Fruit fly (Drosophila melanogaster) whole organism, embryonic: ENCODE data around the gene mop.
A peak's percentile ranks its signal among the peaks of the same experiment; 100 is the strongest.

Experiments used
- Awh ChIP-seq: fragments of 200-800 bp; sonication (Bioruptor generic); IDR thresholded peaks from 2 replicates; pipeline ENCODE4, ENCODE4 v1.3.6; 2022; ENCODE audit warnings: missing biosample characterization, missing genetic modification characterization
- Bgb ChIP-seq: fragments of 200-800 bp; sonication (Bioruptor generic); IDR thresholded peaks from 2 replicates; pipeline ENCODE4 v1.3.6; 2022; ENCODE audit warnings: missing biosample characterization, missing genetic modification characterization; ENCODE audit not compliant: partially characterized antibody
- CG10321 ChIP-seq: fragments of 200-800 bp; sonication (Bioruptor generic); IDR thresholded peaks from 2 replicates; pipeline ENCODE4 v1.3.6; 2022; ENCODE audit warnings: missing biosample characterization, missing genetic modification characterization
- CG10654 ChIP-seq: fragments of 200-800 bp; sonication (Bioruptor generic); optimal IDR thresholded peaks from 2 replicates; lab custom pipeline; 2016; ENCODE audit warnings: missing biosample characterization, missing genetic modification characterization
- CG15269 ChIP-seq: fragments of 200-800 bp; sonication (Bioruptor generic); optimal IDR thresholded peaks from 2 replicates; lab custom pipeline; 2018; ENCODE audit warnings: missing biosample characterization, mild to moderate bottlenecking, missing genetic modification characterization, moderate library complexity
- CG1602 ChIP-seq: fragments of 200-800 bp; sonication (Bioruptor generic); optimal IDR thresholded peaks from 3 replicates; lab custom pipeline; 2016; ENCODE audit warnings: missing biosample characterization, missing genetic modification characterization
- CG16813 ChIP-seq: fragments of 200-800 bp; sonication (Bioruptor generic); IDR thresholded peaks from 3 replicates; pipeline ENCODE4 v1.3.6; 2022; ENCODE audit warnings: missing biosample characterization, missing genetic modification characterization; ENCODE audit not compliant: partially characterized antibody
- CG17186 ChIP-seq: fragments of 200-800 bp; sonication (Bioruptor generic); optimal IDR thresholded peaks from 3 replicates; lab custom pipeline; 2017; ENCODE audit warnings: missing biosample characterization, missing genetic modification reagents, missing genetic modification characterization
- CG17612 ChIP-seq: fragments of 200-800 bp; sonication (Bioruptor generic); IDR thresholded peaks from 2 replicates; pipeline ENCODE4 v1.3.6; 2022; ENCODE audit warnings: missing biosample characterization, missing genetic modification characterization
- CG30403 ChIP-seq: fragments of 200-800 bp; sonication (Bioruptor generic); optimal IDR thresholded peaks from 3 replicates; lab custom pipeline; 2016; ENCODE audit warnings: missing biosample characterization, missing genetic modification characterization
- CG31224 ChIP-seq: fragments of 200-800 bp; sonication (Bioruptor generic); IDR thresholded peaks from 2 replicates; pipeline ENCODE4 v1.3.6; 2022; ENCODE audit warnings: missing biosample characterization, missing genetic modification characterization
- CG31441 ChIP-seq: fragments of 200-800 bp; sonication (Bioruptor generic); IDR thresholded peaks from 2 replicates; pipeline ENCODE4 v1.3.6; 2022; ENCODE audit warnings: missing biosample characterization, missing genetic modification characterization
- CG3163 ChIP-seq: fragments of 200-800 bp; sonication (Bioruptor generic); optimal IDR thresholded peaks from 3 replicates; lab custom pipeline; 2016; ENCODE audit warnings: missing biosample characterization, missing genetic modification characterization
- CG32767 ChIP-seq: fragments of 200-800 bp; sonication (Bioruptor generic); IDR thresholded peaks from 2 replicates; pipeline ENCODE4 v1.3.6; 2022; ENCODE audit warnings: missing biosample characterization, missing genetic modification characterization
- CG3726 ChIP-seq: fragments of 200-800 bp; sonication (Bioruptor generic); IDR thresholded peaks from 3 replicates; pipeline ENCODE4, ENCODE4 v1.3.6; 2022; ENCODE audit warnings: missing biosample characterization, missing genetic modification characterization
- CG3847 ChIP-seq: fragments of 200-800 bp; sonication (Bioruptor generic); IDR thresholded peaks from 2 replicates; pipeline ENCODE4 v1.3.6; 2022; ENCODE audit warnings: missing biosample characterization, missing genetic modification characterization
- CG4360 ChIP-seq: fragments of 200-800 bp; sonication (Bioruptor generic); IDR thresholded peaks from 2 replicates; pipeline ENCODE4 v1.3.6; 2022; ENCODE audit warnings: missing biosample characterization, missing genetic modification characterization
- CG4730 ChIP-seq: fragments of 200-800 bp; sonication (Bioruptor generic); IDR thresholded peaks from 2 replicates; pipeline ENCODE4 v1.3.6; 2022; ENCODE audit warnings: missing biosample characterization, missing genetic modification characterization
- CG5245 ChIP-seq: fragments of 200-800 bp; sonication (Bioruptor generic); optimal IDR thresholded peaks from 3 replicates; lab custom pipeline; 2016; ENCODE audit warnings: missing biosample characterization, missing genetic modification characterization
- CG7745 ChIP-seq: fragments of 200-800 bp; sonication (Bioruptor generic); optimal IDR thresholded peaks from 2 replicates; lab custom pipeline; 2018; ENCODE audit warnings: missing biosample characterization, mild to moderate bottlenecking, missing genetic modification characterization, moderate library complexity
- CG7963 ChIP-seq: fragments of 200-800 bp; sonication (Bioruptor generic); IDR thresholded peaks from 3 replicates; pipeline ENCODE4 v1.3.6; 2022; ENCODE audit warnings: missing biosample characterization, missing genetic modification characterization; ENCODE audit not compliant: partially characterized antibody
- Dek ChIP-seq: fragments of 200-800 bp; sonication (Bioruptor generic); optimal IDR thresholded peaks from 3 replicates; lab custom pipeline; 2019; ENCODE audit warnings: missing biosample characterization, mild to moderate bottlenecking, missing genetic modification characterization, moderate library complexity
- Dp ChIP-seq: fragments of 200-800 bp; sonication (Bioruptor generic); optimal IDR thresholded peaks from 2 replicates; lab custom pipeline; 2018; ENCODE audit warnings: missing biosample characterization, mild to moderate bottlenecking, missing genetic modification characterization, moderate library complexity
- Drgx ChIP-seq: fragments of 200-800 bp; sonication (Bioruptor generic); IDR thresholded peaks from 2 replicates; pipeline ENCODE4 v1.3.6; 2022; ENCODE audit warnings: missing biosample characterization, missing genetic modification characterization
- Fer2 ChIP-seq: fragments of 200-800 bp; sonication (Bioruptor generic); optimal IDR thresholded peaks from 2 replicates; lab custom pipeline; 2018; ENCODE audit warnings: missing biosample characterization, mild to moderate bottlenecking, missing genetic modification characterization, moderate library complexity
- HLH4C ChIP-seq: fragments of 200-800 bp; sonication (Bioruptor generic); IDR thresholded peaks from 3 replicates; pipeline ENCODE4 v1.3.6; 2022; ENCODE audit warnings: missing biosample characterization, missing genetic modification characterization; ENCODE audit not compliant: partially characterized antibody
- HLH54F ChIP-seq: fragments of 200-800 bp; sonication (Bioruptor generic); optimal IDR thresholded peaks from 3 replicates; lab custom pipeline; 2016; ENCODE audit warnings: missing biosample characterization, missing genetic modification characterization
- HmgD ChIP-seq: fragments of 200-800 bp; sonication (Bioruptor generic); optimal IDR thresholded peaks from 3 replicates; lab custom pipeline; 2016; ENCODE audit warnings: missing biosample characterization, missing genetic modification characterization
- Hr51 ChIP-seq, 2 experiments: fragments of 200-800 bp; sonication (Bioruptor generic); optimal IDR thresholded peaks; 2 replicates in 1 of 2; 3 replicates in 1 of 2; lab custom pipeline; 2016 to 2018; ENCODE audit warnings: missing biosample characterization in 2 of 2, missing genetic modification characterization in 2 of 2, mild to moderate bottlenecking in 1 of 2, moderate library complexity in 1 of 2
- Meics ChIP-seq: fragments of 200-800 bp; sonication (Bioruptor generic); optimal IDR thresholded peaks from 2 replicates; lab custom pipeline; 2017; ENCODE audit warnings: missing biosample characterization, mild to moderate bottlenecking, missing genetic modification characterization
- NC2β ChIP-seq: fragments of 200-800 bp; sonication (Bioruptor generic); optimal IDR thresholded peaks from 2 replicates; lab custom pipeline; 2016; ENCODE audit warnings: missing biosample characterization, missing genetic modification characterization
- Six4 ChIP-seq: fragments of 200-800 bp; sonication (Bioruptor generic); optimal IDR thresholded peaks from 2 replicates; lab custom pipeline; 2016; ENCODE audit warnings: missing biosample characterization, missing genetic modification characterization
- Trl ChIP-seq, 3 experiments: fragments of >200 bp in 2 of 3; fragments of 200-800 bp in 1 of 3; sonication (Bioruptor generic) in 1 of 3; optimal IDR thresholded peaks; 2 replicates in 1 of 3; 3 replicates in 2 of 3; lab custom pipeline; 2016 to 2017; ENCODE audit warnings: missing biosample characterization in 1 of 3, missing genetic modification characterization in 1 of 3
- aop ChIP-seq: fragments of 200-800 bp; sonication (Bioruptor generic); IDR thresholded peaks from 2 replicates; pipeline ENCODE4 v1.3.6; 2022; ENCODE audit warnings: missing biosample characterization, missing genetic modification characterization
- cg ChIP-seq: fragments of 200-800 bp; sonication (Bioruptor generic); optimal IDR thresholded peaks from 3 replicates; lab custom pipeline; 2019; ENCODE audit warnings: missing biosample characterization, mild to moderate bottlenecking, missing genetic modification characterization, moderate library complexity
- crc ChIP-seq: fragments of 200-800 bp; sonication (Bioruptor generic); optimal IDR thresholded peaks from 2 replicates; lab custom pipeline; 2016; ENCODE audit warnings: missing biosample characterization, missing genetic modification characterization
- dpn ChIP-seq, 2 experiments: fragments of 200-800 bp; sonication (Bioruptor generic); optimal IDR thresholded peaks; 3 replicates each; lab custom pipeline; 2016; ENCODE audit warnings: missing biosample characterization in 2 of 2, missing genetic modification characterization in 2 of 2
- gce ChIP-seq: fragments of 200-800 bp; sonication (Bioruptor generic); IDR thresholded peaks from 3 replicates; pipeline ENCODE4 v1.3.6; 2022; ENCODE audit warnings: missing biosample characterization, missing genetic modification characterization
- gem ChIP-seq: fragments of 200-800 bp; sonication (Bioruptor generic); optimal IDR thresholded peaks from 2 replicates; lab custom pipeline; 2019; ENCODE audit warnings: missing biosample characterization, mild to moderate bottlenecking, missing genetic modification characterization, moderate library complexity
- kay ChIP-seq: fragments of 200-800 bp; sonication (Bioruptor generic); optimal IDR thresholded peaks from 2 replicates; lab custom pipeline; 2016; ENCODE audit warnings: missing biosample characterization, missing genetic modification characterization
- nmo ChIP-seq: fragments of 200-800 bp; sonication (Bioruptor generic); optimal IDR thresholded peaks from 2 replicates; lab custom pipeline; 2018; ENCODE audit warnings: missing biosample characterization, mild to moderate bottlenecking, missing genetic modification characterization, moderate library complexity
- onecut ChIP-seq: fragments of 200-800 bp; sonication (Bioruptor generic); IDR thresholded peaks from 2 replicates; pipeline ENCODE4 v1.3.6; 2022; ENCODE audit warnings: missing biosample characterization, missing genetic modification characterization
- otp ChIP-seq: fragments of 200-800 bp; sonication (Bioruptor generic); IDR thresholded peaks from 3 replicates; pipeline ENCODE4, ENCODE4 v1.3.6; 2022; ENCODE audit warnings: missing biosample characterization, missing genetic modification characterization
- psq ChIP-seq: fragments of 200-800 bp; sonication (Bioruptor generic); optimal IDR thresholded peaks from 2 replicates; lab custom pipeline; 2017; ENCODE audit warnings: missing biosample characterization, missing genetic modification characterization
- pum ChIP-seq: fragments of 200-800 bp; sonication (Bioruptor generic); optimal IDR thresholded peaks from 2 replicates; lab custom pipeline; 2016; ENCODE audit warnings: missing biosample characterization, missing genetic modification characterization
- shn ChIP-seq: fragments of 200-800 bp; sonication (Bioruptor generic); optimal IDR thresholded peaks from 3 replicates; lab custom pipeline; 2016; ENCODE audit warnings: missing biosample characterization, missing genetic modification characterization
- sim ChIP-seq: fragments of 200-800 bp; sonication (Bioruptor generic); IDR thresholded peaks from 2 replicates; pipeline ENCODE4 v1.3.6; 2022; ENCODE audit warnings: missing biosample characterization, missing genetic modification characterization
- wdn ChIP-seq: fragments of 200-800 bp; sonication (Bioruptor generic); IDR thresholded peaks from 2 replicates; pipeline ENCODE4 v1.3.6; 2022; ENCODE audit warnings: missing biosample characterization, missing genetic modification characterization
- yki ChIP-seq: fragments of >200 bp; optimal IDR thresholded peaks from 3 replicates; lab custom pipeline; 2018
- zfh1 ChIP-seq: fragments of 200-800 bp; sonication (Bioruptor generic); IDR thresholded peaks from 3 replicates; pipeline ENCODE4 v1.3.6; 2022; ENCODE audit warnings: missing biosample characterization, missing genetic modification characterization

mop gene

DNA sequence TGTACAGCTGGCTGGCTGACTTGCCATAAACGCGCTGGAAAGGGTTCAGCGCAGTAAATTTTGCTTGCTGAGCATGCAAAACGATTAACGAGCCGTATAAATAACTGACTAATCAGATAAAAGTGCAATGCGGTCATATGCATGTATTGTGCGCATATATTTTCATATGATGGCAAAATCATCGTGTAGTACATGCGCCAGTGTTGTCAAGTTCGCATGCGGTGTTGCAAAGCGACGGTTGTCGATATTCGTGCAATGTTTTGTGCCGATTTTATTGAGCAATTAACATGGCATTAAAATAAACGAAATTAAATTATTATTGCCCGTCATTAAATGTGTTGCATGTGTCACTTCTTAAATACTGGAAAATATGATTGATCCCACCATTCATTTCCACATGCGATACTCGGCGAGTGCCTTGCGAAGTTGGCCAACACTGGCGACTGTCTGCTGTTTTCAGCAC is 14.2 kb upstream of the mop start (continued):
- TF ChIP-seq CG7745 (no peak), Bgb (GFP tag; lab: Robert Waterston, UW) (peak; percentile 80), HmgD (GFP tag; lab: Kevin White, UChicago) (peak; percentile 88), dpn (GFP tag; optimal IDR thresholded peaks at IDR 0.05; lab: Kevin White, UChicago) (peak; percentile 89), CG17186 (GFP tag; lab: Kevin White, UChicago) (peak; percentile 87), Meics (GFP tag; lab: Kevin White, UChicago) (no peak), CG1602 (GFP tag; lab: Kevin White, UChicago) (peak; percentile 76), CG3847 (GFP tag; lab: Robert Waterston, UW) (peak; percentile 88), psq (GFP tag; lab: Kevin White, UChicago) (peak; percentile 58), shn (GFP tag; lab: Kevin White, UChicago) (peak; percentile 84), cg (GFP tag; lab: Kevin White, UChicago) (peak; percentile 46), CG15269 (no peak), CG10321 (GFP tag; lab: Robert Waterston, UW) (peak; percentile 52; the same call in 1 of the 2 replicates), CG5245 (GFP tag; lab: Kevin White, UChicago) (peak; percentile 63), CG31224 (GFP tag; lab: Robert Waterston, UW) (peak; percentile 64), HLH54F (GFP tag; lab: Kevin White, UChicago) (peak; percentile 91), Dek (tag; lab: Kevin White, UChicago) (peak; percentile 45), Dp (GFP tag; lab: Kevin White, UChicago) (no peak), CG32767 (GFP tag; lab: Robert Waterston, UW) (peak; percentile 74), crc (GFP tag; lab: Kevin White, UChicago) (peak; percentile 72), wdn (peak; percentile 54), CG17612 (GFP tag; lab: Robert Waterston, UW) (peak; percentile 49; the same call in 1 of the 2 replicates), aop (GFP tag; lab: Robert Waterston, UW) (no peak), NC2β (GFP tag; lab: Kevin White, UChicago) (peak; percentile 80), nmo (GFP tag; lab: Kevin White, UChicago) (peak; percentile 77), CG4360 (GFP tag; lab: Robert Waterston, UW) (no peak), CG10654 (GFP tag; lab: Kevin White, UChicago) (peak; percentile 83), CG4730 (GFP tag; lab: Robert Waterston, UW) (peak; percentile 55), Six4 (GFP tag; lab: Kevin White, UChicago) (peak; percentile 54), Drgx (GFP tag; lab: Robert Waterston, UW) (peak; percentile 70; the same call in 1 of the 2 replicates), onecut (GFP tag; lab: Robert Waterston, UW) (peak; percentile 22; the same call in 1 of the 2 replicates), Fer2 (tag; lab: Kevin White, UChicago) (peak; percentile 54), gce (GFP tag; lab: Robert Waterston, UW) (0 out of 3 replicates have a peak, but pooled peaks have one; percentile 10), HLH4C (GFP tag; lab: Robert Waterston, UW) (peak; percentile 76), pum (peak; percentile 88), CG16813 (GFP tag; lab: Robert Waterston, UW) (peak; percentile 82), gem (tag; lab: Kevin White, UChicago) (peak; percentile 74), Awh (GFP tag; lab: Robert Waterston, UW) (peak; percentile 57; the same call in 1 of the 2 replicates), CG3726 (0 out of 3 replicates have a peak, but pooled peaks have one; percentile 20), CG3163 (GFP tag; lab: Kevin White, UChicago) (peak; percentile 74), Trl (optimal IDR thresholded peaks at IDR 0.05; lab: Kevin White, UChicago) (peak in 1 of 2 experiments; percentile 14), Trl (GFP tag; optimal IDR thresholded peaks at IDR 0.05; lab: Kevin White, UChicago) (peak; percentile 94), CG30403 (GFP tag; lab: Kevin White, UChicago) (peak; percentile 83), zfh1 (GFP tag; lab: Robert Waterston, UW) (peak; percentile 75), sim (GFP tag; lab: Robert Waterston, UW) (no peak), yki (lab: Kevin White, UChicago) (no peak), Hr51 (GFP tag; optimal IDR thresholded peaks at IDR 0.05; lab: Kevin White, UChicago) (peak in 1 of 2 experiments; percentile 81), CG7963 (GFP tag; lab: Robert Waterston, UW) (0 out of 3 replicates have a peak, but pooled peaks have one; percentile 61), kay (peak; percentile 75), CG31441 (GFP tag; lab: Robert Waterston, UW) (0 out of 2 replicates have a peak, but pooled peaks have one; percentile 31), otp (GFP tag; lab: Robert Waterston, UW) (peak; percentile 64; the same call in 1 of the 3 replicates)
